Fruit fly (Drosophila melanogaster): ENCODE measurements around the gene Trf.

The Trf gene

dm6 chr2L:8097964-8098945, 25.6 kb downstream of the Trf start:
- no peak for TF ChIP-seq CG7045 (GFP tag; optimal IDR thresholded peaks at IDR 0.05)
- TF ChIP-seq Mnt (GFP tag; optimal IDR thresholded peaks at IDR 0.05) = peak; percentile 52
- no peak for TF ChIP-seq Hr96 (GFP tag; optimal IDR thresholded peaks at IDR 0.05)
- TF ChIP-seq CG33017 (tag; optimal IDR thresholded peaks at IDR 0.05) = no peak
- TF ChIP-seq kay (GFP tag; ENCODE audit: borderline replicate concordance) = peak; percentile 93
- peak; percentile 0 for TF ChIP-seq cic (GFP tag; optimal IDR thresholded peaks at IDR 0.05)
- TF ChIP-seq CG5204 (GFP tag; optimal IDR thresholded peaks at IDR 0.05) = no peak
- TF ChIP-seq tj (GFP tag; optimal IDR thresholded peaks at IDR 0.05) = peak; percentile 33
- no peak for TF ChIP-seq CG14711 (tag; optimal IDR thresholded peaks at IDR 0.05)

dm6 chr2L:8099050-8099449, 26.4 kb downstream of the Trf start:
- TF ChIP-seq tj (GFP tag; optimal IDR thresholded peaks at IDR 0.05) = no peak
- TF ChIP-seq CG5204 (GFP tag; optimal IDR thresholded peaks at IDR 0.05) = peak; percentile 15

dm6 chr2L:8099615-8100375, 27.1 kb downstream of the Trf start:
- peak; percentile 83 for TF ChIP-seq CG12768 (GFP tag; optimal IDR thresholded peaks at IDR 0.05)
- no peak for TF ChIP-seq Clk (GFP tag; optimal IDR thresholded peaks at IDR 0.05)
- peak; percentile 19 for TF ChIP-seq CG14711 (tag; optimal IDR thresholded peaks at IDR 0.05)
- TF ChIP-seq kay (GFP tag; ENCODE audit: borderline replicate concordance) = peak; percentile 71
- peak in 1 of 2 experiments; percentile 20 for TF ChIP-seq cnc (optimal IDR thresholded peaks at IDR 0.05)
- TF ChIP-seq CG7101 (tag; optimal IDR thresholded peaks at IDR 0.05) = no peak
- no peak for TF ChIP-seq CG33017 (tag; optimal IDR thresholded peaks at IDR 0.05)
- TF ChIP-seq Hr96 (GFP tag; optimal IDR thresholded peaks at IDR 0.05) = no peak
- TF ChIP-seq Crg-1 (GFP tag; optimal IDR thresholded peaks at IDR 0.05) = no peak

- peak; percentile 78 for TF ChIP-seq kay (GFP tag; ENCODE audit: borderline replicate concordance)
- no peak for TF ChIP-seq CG7045 (GFP tag; optimal IDR thresholded peaks at IDR 0.05)
- TF ChIP-seq CG7101 (tag; optimal IDR thresholded peaks at IDR 0.05) = peak; percentile 40
- TF ChIP-seq Mnt (GFP tag; optimal IDR thresholded peaks at IDR 0.05) = peak; percentile 26
- TF ChIP-seq pad (GFP tag; optimal IDR thresholded peaks at IDR 0.05) = no peak
- TF ChIP-seq CG12768 (GFP tag; optimal IDR thresholded peaks at IDR 0.05) = peak; percentile 47
- no peak for TF ChIP-seq cnc (optimal IDR thresholded peaks at IDR 0.05)
- peak; percentile 10 for TF ChIP-seq ovo (GFP tag; optimal IDR thresholded peaks at IDR 0.05)
- peak; percentile 87 for TF ChIP-seq cic (GFP tag; optimal IDR thresholded peaks at IDR 0.05)
- no peak for TF ChIP-seq CG1620 (GFP tag; optimal IDR thresholded peaks at IDR 0.05)
Measured at dm6 chr2L:8100489-8101352, 28.0 kb downstream of the Trf start.

- TF ChIP-seq cnc (optimal IDR thresholded peaks at IDR 0.05) (no peak), toe (GFP tag; optimal IDR thresholded peaks at IDR 0.05) (no peak), cic (GFP tag; optimal IDR thresholded peaks at IDR 0.05) (no peak), kay (GFP tag; ENCODE audit: borderline replicate concordance) (no peak), pad (GFP tag; optimal IDR thresholded peaks at IDR 0.05) (no peak), tj (GFP tag; optimal IDR thresholded peaks at IDR 0.05) (no peak), CG5204 (GFP tag; optimal IDR thresholded peaks at IDR 0.05) (no peak), CG7101 (tag; optimal IDR thresholded peaks at IDR 0.05) (no peak), CG33017 (tag; optimal IDR thresholded peaks at IDR 0.05) (no peak), ovo (GFP tag; optimal IDR thresholded peaks at IDR 0.05) (no peak), Hr96 (GFP tag; optimal IDR thresholded peaks at IDR 0.05) (no peak)
Measured at dm6 chr2L:8103073-8103472, 30.4 kb downstream of the Trf start.

- TF ChIP-seq ovo (GFP tag; optimal IDR thresholded peaks at IDR 0.05) = no peak
- TF ChIP-seq CG11617 (GFP tag; optimal IDR thresholded peaks at IDR 0.05) = no peak
- TF ChIP-seq Clk (GFP tag; optimal IDR thresholded peaks at IDR 0.05) = no peak
- TF ChIP-seq CG14711 (tag; optimal IDR thresholded peaks at IDR 0.05) = no peak
- TF ChIP-seq cic (GFP tag; optimal IDR thresholded peaks at IDR 0.05) = peak; percentile 36
- TF ChIP-seq Crg-1 (GFP tag; optimal IDR thresholded peaks at IDR 0.05) = peak; percentile 15
- TF ChIP-seq cnc (optimal IDR thresholded peaks at IDR 0.05) = no peak
- no peak for TF ChIP-seq CG1620 (GFP tag; optimal IDR thresholded peaks at IDR 0.05)
- no peak for TF ChIP-seq toe (GFP tag; optimal IDR thresholded peaks at IDR 0.05)
- no peak for TF ChIP-seq tj (GFP tag; optimal IDR thresholded peaks at IDR 0.05)
- peak; percentile 8 for TF ChIP-seq pad (GFP tag; optimal IDR thresholded peaks at IDR 0.05)
- TF ChIP-seq CG12768 (GFP tag; optimal IDR thresholded peaks at IDR 0.05) = peak; percentile 41
- no peak for TF ChIP-seq Hr96 (GFP tag; optimal IDR thresholded peaks at IDR 0.05)
Measured at dm6 chr2L:8104094-8104493, 31.4 kb downstream of the Trf start.

All from whole organism, adult.